Fruit fly (Drosophila melanogaster) whole organism, prepupa: ENCODE data around the gene hdm.

ENCODE experiments used
- Blimp-1 ChIP-seq: fragments of 200-800 bp; sonication (Bioruptor generic); optimal IDR thresholded peaks from 3 replicates; lab custom pipeline; 2017; ENCODE audit warnings: missing biosample characterization, missing genetic modification characterization, mild to moderate bottlenecking, moderate library complexity, missing genetic modification reagents
- CG10631 ChIP-seq: fragments of 200-800 bp; sonication (Bioruptor generic); optimal IDR thresholded peaks from 2 replicates; lab custom pipeline; 2016; ENCODE audit warnings: missing biosample characterization, missing genetic modification characterization
- CG11294 ChIP-seq: fragments of 200-800 bp; sonication (Bioruptor generic); IDR thresholded peaks from 2 replicates; pipeline ENCODE4 v1.3.6; 2022; ENCODE audit warnings: missing biosample characterization, missing genetic modification characterization
- CG31627 ChIP-seq: fragments of 200-800 bp; sonication (Bioruptor generic); optimal IDR thresholded peaks from 3 replicates; lab custom pipeline; 2016; ENCODE audit warnings: missing biosample characterization, missing genetic modification characterization
- CG34406 ChIP-seq: fragments of 200-800 bp; sonication (Bioruptor generic); optimal IDR thresholded peaks from 3 replicates; lab custom pipeline; 2016; ENCODE audit warnings: missing biosample characterization, missing genetic modification characterization
- Eip93F ChIP-seq: fragments of 200-800 bp; sonication (Bioruptor generic); optimal IDR thresholded peaks from 2 replicates; lab custom pipeline; 2016; ENCODE audit warnings: missing biosample characterization, mild to moderate bottlenecking, missing genetic modification characterization
- OdsH ChIP-seq: fragments of 200-800 bp; sonication (Bioruptor generic); optimal IDR thresholded peaks from 3 replicates; lab custom pipeline; 2016; ENCODE audit warnings: missing biosample characterization, missing genetic modification characterization
- achi ChIP-seq: fragments of 200-800 bp; sonication (Bioruptor generic); optimal IDR thresholded peaks from 3 replicates; lab custom pipeline; 2016; ENCODE audit warnings: missing biosample characterization, missing genetic modification characterization

DNA sequence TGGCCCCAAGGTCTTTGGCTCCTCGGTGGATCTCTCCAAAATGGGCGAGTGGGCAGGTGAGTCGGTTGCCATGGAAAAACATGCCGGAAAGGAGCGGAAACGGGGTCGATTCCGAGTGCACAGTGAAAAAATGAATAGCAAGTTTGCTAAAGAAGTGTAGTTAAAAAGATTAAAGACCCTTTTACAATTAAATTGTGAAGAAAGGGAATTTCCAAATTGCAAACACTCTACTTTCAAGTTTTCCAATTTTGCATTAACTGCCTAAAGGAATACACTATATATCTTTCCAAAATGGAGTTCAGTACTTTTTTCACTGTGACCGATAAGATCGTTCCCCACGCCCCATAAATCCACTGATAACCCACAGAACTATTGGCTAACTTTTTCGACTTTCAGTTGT, 10.4 kb downstream of the hdm start:
- no peak for TF ChIP-seq CG11294 (GFP tag; lab: Robert Waterston, UW)
- no peak for TF ChIP-seq achi (GFP tag; lab: Kevin White, UChicago)
- TF ChIP-seq CG31627: no peak
- TF ChIP-seq CG10631 (GFP tag; lab: Kevin White, UChicago): no peak
- no peak for TF ChIP-seq Eip93F (GFP tag; lab: Kevin White, UChicago)
- no peak for TF ChIP-seq CG34406 (GFP tag; lab: Kevin White, UChicago)
- TF ChIP-seq OdsH (GFP tag; lab: Kevin White, UChicago): no peak
- no peak for TF ChIP-seq Blimp-1 (GFP tag; lab: Kevin White, UChicago)
